Fruit fly (Drosophila melanogaster): ENCODE data around the gene Saf6.

DNA sequence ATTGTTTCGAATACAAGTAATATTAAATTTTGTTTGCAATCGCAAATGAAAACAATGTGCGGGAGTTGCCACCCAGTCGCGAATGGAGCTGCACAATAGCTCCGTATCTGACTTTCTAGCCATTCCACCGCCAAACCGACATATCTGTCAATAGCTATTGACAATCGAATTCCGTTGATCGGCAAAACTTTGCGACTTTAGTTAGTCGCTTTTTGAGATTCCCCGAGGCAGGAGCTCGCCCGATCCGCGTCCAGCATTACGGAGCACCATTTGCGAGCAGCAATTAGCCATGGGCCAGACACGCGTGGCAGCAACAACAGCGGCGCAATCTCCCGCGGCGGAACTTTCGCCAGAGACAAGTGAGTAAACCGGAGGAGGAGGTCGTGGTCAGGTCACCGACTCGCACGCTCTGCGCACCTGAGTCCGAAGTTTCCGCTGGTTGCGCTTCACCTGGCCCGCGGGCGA is 36.9 kb upstream of the Saf6 start, which contains the start of the genes CG4291 and kraken:
- TF ChIP-seq fd96Ca (GFP tag; IDR thresholded peaks at IDR 0.05) (peak; percentile 53; the same call in 1 of the 3 replicates), CG8159 (tag; optimal IDR thresholded peaks at IDR 0.05) (peak; percentile 4), CG13204 (GFP tag; optimal IDR thresholded peaks at IDR 0.05) (no peak), CG17806 (tag; optimal IDR thresholded peaks at IDR 0.05) (peak; percentile 7), gl (tag; optimal IDR thresholded peaks at IDR 0.05) (peak; percentile 8), CG15710 (tag; optimal IDR thresholded peaks at IDR 0.05) (peak; percentile 28), Snoo (tag; optimal IDR thresholded peaks at IDR 0.05) (peak; percentile 46)

All from whole organism, pupa.